Worm (Caenorhabditis elegans): Measurements from ENCODE around the gene pek-1.

pek-1 gene

ce11 chrX:11418667-11419066 is 4.0 kb upstream of the pek-1 start, which contains the start of gene F46C3.2:
Gene F46C3.2, minus strand, starts transcription at chrX:11418767.
- TF ChIP-seq unc-3 (GFP tag; conservative IDR thresholded peaks at IDR 0.05) (no peak), unc-3 (tag; optimal IDR thresholded peaks at IDR 0.05) (no peak), ceh-2 (tag; optimal IDR thresholded peaks at IDR 0.05) (no peak), pax-1 (tag; optimal IDR thresholded peaks at IDR 0.05) (no peak), ceh-14 (tag; optimal IDR thresholded peaks at IDR 0.05) (no peak), pha-4 (tag; optimal IDR thresholded peaks at IDR 0.05) (no peak), ceh-31 (tag; optimal IDR thresholded peaks at IDR 0.05) (no peak), gmeb-2 (tag; optimal IDR thresholded peaks at IDR 0.05) (no peak), rnt-1 (tag; optimal IDR thresholded peaks at IDR 0.05) (no peak), pha-2 (tag; optimal IDR thresholded peaks at IDR 0.05) (no peak), lim-6 (tag; optimal IDR thresholded peaks at IDR 0.05) (no peak), ceh-9 (tag; optimal IDR thresholded peaks at IDR 0.05) (no peak), T23F11.4 (GFP tag; optimal IDR thresholded peaks at IDR 0.05) (no peak), ttx-3 (tag; optimal IDR thresholded peaks at IDR 0.05) (no peak), fkh-6 (tag; optimal IDR thresholded peaks at IDR 0.05) (no peak)

- TF ChIP-seq fkh-10 (GFP tag; optimal IDR thresholded peaks at IDR 0.05) (no peak), ceh-22 (tag; optimal IDR thresholded peaks at IDR 0.05) (no peak), dve-1 (tag; optimal IDR thresholded peaks at IDR 0.05) (no peak), hlh-13 (GFP tag; optimal IDR thresholded peaks at IDR 0.05) (no peak), K09A11.1 (tag; optimal IDR thresholded peaks at IDR 0.05; ENCODE audit: insufficient read depth) (no peak), hlh-6 (tag; optimal IDR thresholded peaks at IDR 0.05) (no peak), pros-1 (tag; optimal IDR thresholded peaks at IDR 0.05) (no peak), T23F11.4 (GFP tag; optimal IDR thresholded peaks at IDR 0.05) (no peak), pqm-1 (tag; optimal IDR thresholded peaks at IDR 0.05) (no peak), che-1 (tag; optimal IDR thresholded peaks at IDR 0.05) (no peak), hlh-8 (tag; optimal IDR thresholded peaks at IDR 0.05) (no peak), tbx-2 (tag; optimal IDR thresholded peaks at IDR 0.05) (no peak), ceh-31 (tag; optimal IDR thresholded peaks at IDR 0.05) (no peak)
These were observed 3.0 kb downstream of the pek-1 start for ce11 chrX:11411675-11412074.

- TF ChIP-seq unc-3 (GFP tag; conservative IDR thresholded peaks at IDR 0.05) (no peak), unc-3 (tag; optimal IDR thresholded peaks at IDR 0.05) (no peak), fkh-10 (GFP tag; optimal IDR thresholded peaks at IDR 0.05) (no peak), sox-2 (GFP tag; IDR thresholded peaks at IDR 0.05) (no peak), hlh-8 (tag; optimal IDR thresholded peaks at IDR 0.05) (no peak), madf-2 (tag; optimal IDR thresholded peaks at IDR 0.05) (no peak), hlh-6 (tag; optimal IDR thresholded peaks at IDR 0.05) (no peak), ama-1 (optimal IDR thresholded peaks at IDR 0.05) (no peak), mec-3 (tag; optimal IDR thresholded peaks at IDR 0.05; ENCODE audit: borderline replicate concordance) (no peak), zip-5 (tag; optimal IDR thresholded peaks at IDR 0.05) (no peak), ceh-18 (tag; optimal IDR thresholded peaks at IDR 0.05) (no peak), tbx-7 (tag; optimal IDR thresholded peaks at IDR 0.05) (no peak), dmd-4 (tag; optimal IDR thresholded peaks at IDR 0.05; ENCODE audit: borderline replicate concordance) (no peak)
These were observed 5.2 kb downstream of the pek-1 start for ce11 chrX:11409457-11409856.

- TF ChIP-seq elt-2 (tag; optimal IDR thresholded peaks at IDR 0.05) (peak; percentile 5), fkh-6 (tag; optimal IDR thresholded peaks at IDR 0.05) (no peak)
These were observed 6.9 kb downstream of the pek-1 start, which contains the start of gene F08B12.4 for ce11 chrX:11407682-11408335. Gene F08B12.4, minus strand, starts transcription at chrX:11407732.

ce11 chrX:11406784-11407183 is 7.9 kb downstream of the pek-1 start:
- TF ChIP-seq odd-2 (tag; optimal IDR thresholded peaks at IDR 0.05) (no peak), Y22D7AL.16 (tag; optimal IDR thresholded peaks at IDR 0.05) (no peak), rnt-1 (tag; optimal IDR thresholded peaks at IDR 0.05) (no peak), ceh-22 (tag; optimal IDR thresholded peaks at IDR 0.05) (no peak), unc-3 (GFP tag; conservative IDR thresholded peaks at IDR 0.05) (no peak), unc-3 (tag; optimal IDR thresholded peaks at IDR 0.05) (no peak), ama-1 (optimal IDR thresholded peaks at IDR 0.05) (no peak), madf-2 (tag; optimal IDR thresholded peaks at IDR 0.05) (no peak)
